Fruit fly (Drosophila melanogaster): Measurements from ENCODE around the gene CG4570.

CG4570 gene

dm6 chr3R:10828688-10829087, 27.9 kb upstream of the CG4570 start:
- TF ChIP-seq CG4318 (GFP tag; optimal IDR thresholded peaks at IDR 0.05): no peak
- no peak for TF ChIP-seq CG16779 (tag; optimal IDR thresholded peaks at IDR 0.05)
- no peak for TF ChIP-seq topi (GFP tag; optimal IDR thresholded peaks at IDR 0.05)
- no peak for TF ChIP-seq CG10631 (GFP tag; optimal IDR thresholded peaks at IDR 0.05)
- no peak for TF ChIP-seq Hr39 (GFP tag; optimal IDR thresholded peaks at IDR 0.05)
- TF ChIP-seq CG11294 (GFP tag; IDR thresholded peaks at IDR 0.05): no peak
- no peak for TF ChIP-seq fd59A (GFP tag; optimal IDR thresholded peaks at IDR 0.05)
- TF ChIP-seq svp (GFP tag): peak; percentile 56
- no peak for TF ChIP-seq pdm3 (GFP tag; optimal IDR thresholded peaks at IDR 0.05)
- peak in 1 of 2 experiments; percentile 70 for TF ChIP-seq ss (GFP tag; optimal IDR thresholded peaks at IDR 0.05)
- no peak for TF ChIP-seq eg (GFP tag; IDR thresholded peaks at IDR 0.05)
- TF ChIP-seq CG6854 (GFP tag; optimal IDR thresholded peaks at IDR 0.05): peak; percentile 57
- TF ChIP-seq salr (GFP tag; optimal IDR thresholded peaks at IDR 0.05): no peak
- TF ChIP-seq achi (GFP tag; optimal IDR thresholded peaks at IDR 0.05): no peak
- no peak for TF ChIP-seq CG3919 (GFP tag; optimal IDR thresholded peaks at IDR 0.05)
- no peak for TF ChIP-seq CG3032 (tag; optimal IDR thresholded peaks at IDR 0.05)
- TF ChIP-seq Sox14 (GFP tag; optimal IDR thresholded peaks at IDR 0.05): no peak
- TF ChIP-seq CG6792 (GFP tag; optimal IDR thresholded peaks at IDR 0.05): no peak
- peak; percentile 24 for TF ChIP-seq Eip78C (GFP tag)
- TF ChIP-seq net (GFP tag; optimal IDR thresholded peaks at IDR 0.05): no peak

- TF ChIP-seq Met (GFP tag; optimal IDR thresholded peaks at IDR 0.05) (no peak), salr (GFP tag; optimal IDR thresholded peaks at IDR 0.05) (peak; percentile 24 to 43), fkh (GFP tag; optimal IDR thresholded peaks at IDR 0.05) (no peak), cyc (GFP tag; optimal IDR thresholded peaks at IDR 0.05) (no peak), Hr4 (GFP tag; optimal IDR thresholded peaks at IDR 0.05) (no peak), Eip93F (GFP tag; optimal IDR thresholded peaks at IDR 0.05) (no peak), CG10631 (GFP tag; optimal IDR thresholded peaks at IDR 0.05) (peak; percentile 58), CG7368 (GFP tag; optimal IDR thresholded peaks at IDR 0.05) (no peak), CG6276 (GFP tag; optimal IDR thresholded peaks at IDR 0.05) (no peak), svp (GFP tag) (no peak), CG9139 (GFP tag; optimal IDR thresholded peaks at IDR 0.05) (peak; percentile 8), CG15336 (GFP tag; IDR thresholded peaks at IDR 0.05) (no peak), CG34406 (GFP tag; optimal IDR thresholded peaks at IDR 0.05) (no peak), pdm3 (GFP tag; optimal IDR thresholded peaks at IDR 0.05) (peak; percentile 34), CG11294 (GFP tag; IDR thresholded peaks at IDR 0.05) (no peak), Sox102F (GFP tag; optimal IDR thresholded peaks at IDR 0.05) (no peak), CG16779 (tag; optimal IDR thresholded peaks at IDR 0.05) (no peak), CG11762 (GFP tag; optimal IDR thresholded peaks at IDR 0.05; ENCODE audit: insufficient read depth) (no peak), eg (GFP tag; IDR thresholded peaks at IDR 0.05) (no peak), Eip78C (GFP tag) (peak; percentile 88), Blimp-1 (GFP tag; optimal IDR thresholded peaks at IDR 0.05) (no peak), Sox15 (GFP tag; optimal IDR thresholded peaks at IDR 0.05) (no peak), CG8119 (GFP tag; IDR thresholded peaks at IDR 0.05) (0 out of 3 replicates have a peak, but pooled peaks have one; percentile 15), CG6808 (GFP tag; optimal IDR thresholded peaks at IDR 0.05) (peak; percentile 81), Eip75B (GFP tag; optimal IDR thresholded peaks at IDR 0.05) (peak; percentile 56), CG11902 (GFP tag; optimal IDR thresholded peaks at IDR 0.05) (no peak), CG6163 (GFP tag; IDR thresholded peaks at IDR 0.05) (0 out of 3 replicates have a peak, but pooled peaks have one; percentile 35), CG3919 (GFP tag; optimal IDR thresholded peaks at IDR 0.05) (peak; percentile 30), net (GFP tag; optimal IDR thresholded peaks at IDR 0.05) (no peak), CG6854 (GFP tag; optimal IDR thresholded peaks at IDR 0.05) (no peak), Sox14 (GFP tag; optimal IDR thresholded peaks at IDR 0.05) (peak; percentile 48), Lpt (GFP tag; optimal IDR thresholded peaks at IDR 0.05) (no peak), OdsH (GFP tag; optimal IDR thresholded peaks at IDR 0.05) (peak; percentile 24), spab (GFP tag; optimal IDR thresholded peaks at IDR 0.05) (peak; percentile 57), CG3032 (tag; optimal IDR thresholded peaks at IDR 0.05) (peak; percentile 80), Hr39 (GFP tag; optimal IDR thresholded peaks at IDR 0.05) (no peak), acj6 (GFP tag; optimal IDR thresholded peaks at IDR 0.05) (no peak), fd59A (GFP tag; optimal IDR thresholded peaks at IDR 0.05) (peak; percentile 66), CG1621 (tag; optimal IDR thresholded peaks at IDR 0.05) (peak; percentile 51), Ets96B (tag; optimal IDR thresholded peaks at IDR 0.05) (peak; percentile 74), vri (GFP tag; optimal IDR thresholded peaks at IDR 0.05) (no peak), fd85E (GFP tag; optimal IDR thresholded peaks at IDR 0.05) (no peak), achi (GFP tag; optimal IDR thresholded peaks at IDR 0.05) (peak; percentile 31), CG31627 (GFP tag; optimal IDR thresholded peaks at IDR 0.05) (no peak)
Measured at dm6 chr3R:10829746-10830145, 26.9 kb upstream of the CG4570 start.

Data from whole organism, prepupa.